Worm (Caenorhabditis elegans) whole organism, L2 larva: ENCODE results near the gene srx-82.

Experiments
- aly-2 ChIP-seq: fragments of 150-350 bp; optimal IDR thresholded peaks from 2 replicates; lab custom pipeline; 2014; ENCODE audit warnings: missing biosample characterization, missing genetic modification characterization
- fos-1 ChIP-seq: fragments of 150-350 bp; optimal IDR thresholded peaks from 2 replicates; lab custom pipeline; 2014; ENCODE audit warnings: missing biosample characterization, missing genetic modification characterization
- lin-13 ChIP-seq: fragments of 150-350 bp; optimal IDR thresholded peaks from 2 replicates; lab custom pipeline; 2014; ENCODE audit warnings: missing biosample characterization, missing genetic modification reagents, missing genetic modification characterization
- lsy-2 ChIP-seq, 2 experiments: fragments of 150-350 bp in 1 of 2; sonication (generic microtip) in 1 of 2; optimal IDR thresholded peaks; 2 replicates each; lab custom pipeline; 2014 to 2017; ENCODE audit warnings: missing biosample characterization in 2 of 2, missing genetic modification characterization in 2 of 2
- mab-5 ChIP-seq: fragments of 150-350 bp; optimal IDR thresholded peaks from 2 replicates; lab custom pipeline; 2014; ENCODE audit warnings: missing biosample characterization, missing genetic modification characterization
- nhr-77 ChIP-seq: fragments of 150-350 bp; optimal IDR thresholded peaks from 2 replicates; lab custom pipeline; 2014; ENCODE audit warnings: missing biosample characterization, missing genetic modification characterization

- TF ChIP-seq fos-1 = peak; percentile 56
- no peak for TF ChIP-seq mab-5
- TF ChIP-seq aly-2 (tag; lab: Kevin White, UChicago) = no peak
- TF ChIP-seq lsy-2 (tag; optimal IDR thresholded peaks at IDR 0.05; lab: Kevin White, UChicago) = peak in 1 of 2 experiments; percentile 70
- peak; percentile 38 for TF ChIP-seq lin-13 (GFP tag; lab: Kevin White, UChicago)
- TF ChIP-seq nhr-77 = no peak
These were observed 40.6 kb upstream of the srx-82 start, which contains the start of the genes F38B7.17 and F38B7.3 for ce11 chrV:11548914-11549406.
